Worm (Caenorhabditis elegans): ENCODE results near the gene srw-97.

DNA sequence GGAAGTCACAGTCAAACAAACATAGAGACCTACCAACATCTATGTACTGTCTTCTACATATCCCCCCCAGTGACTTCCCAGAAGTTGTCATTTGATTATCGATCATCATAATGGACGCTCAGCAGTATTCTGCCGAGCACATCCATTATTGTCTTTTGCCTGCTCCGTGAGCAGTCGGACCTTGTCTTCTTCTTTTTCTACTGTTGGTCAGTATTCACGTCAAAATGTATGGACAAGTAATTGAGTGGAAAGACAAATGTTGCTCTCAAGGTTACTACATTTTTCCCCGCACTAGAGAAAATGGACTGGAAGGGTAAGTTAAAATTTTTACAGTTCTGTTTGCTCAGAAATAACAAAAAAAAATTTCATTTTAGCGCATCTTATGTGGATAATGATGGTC is 13.9 kb downstream of the srw-97 start, which contains the start of gene btb-12:
- no peak for TF ChIP-seq ztf-4 (tag; optimal IDR thresholded peaks at IDR 0.05)
- no peak for TF ChIP-seq nhr-12 (tag; optimal IDR thresholded peaks at IDR 0.05)
- no peak for TF ChIP-seq fos-1 (tag; optimal IDR thresholded peaks at IDR 0.05)
- TF ChIP-seq ceh-82 (tag; optimal IDR thresholded peaks at IDR 0.05) = no peak
- no peak for TF ChIP-seq skn-1 (tag; optimal IDR thresholded peaks at IDR 0.05)
- no peak for TF ChIP-seq fkh-2 (tag; optimal IDR thresholded peaks at IDR 0.05)
- TF ChIP-seq egl-27 (tag; optimal IDR thresholded peaks at IDR 0.05) = no peak
- no peak for TF ChIP-seq nfya-1 (tag; optimal IDR thresholded peaks at IDR 0.05; ENCODE audit: insufficient read depth)
- no peak for TF ChIP-seq nhr-43 (tag; optimal IDR thresholded peaks at IDR 0.05; ENCODE audit: poor library complexity, severe bottlenecking)
- TF ChIP-seq ama-1 (optimal IDR thresholded peaks at IDR 0.05) = no peak

Data from whole organism, L3 larva.